Fruit fly (Drosophila melanogaster) whole organism, prepupa: ENCODE results near the gene unc-119.

Experiments
- CG10631 ChIP-seq: fragments of 200-800 bp; sonication (Bioruptor generic); optimal IDR thresholded peaks from 2 replicates; lab custom pipeline; 2016; ENCODE audit warnings: missing biosample characterization, missing genetic modification characterization
- CG11294 ChIP-seq: fragments of 200-800 bp; sonication (Bioruptor generic); IDR thresholded peaks from 2 replicates; pipeline ENCODE4 v1.3.6; 2022; ENCODE audit warnings: missing biosample characterization, missing genetic modification characterization
- CG11762 ChIP-seq: fragments of 200-800 bp; sonication (Bioruptor generic); optimal IDR thresholded peaks from 3 replicates; lab custom pipeline; 2016; ENCODE audit warnings: missing biosample characterization, missing genetic modification characterization; ENCODE audit not compliant: insufficient read depth
- CG11902 ChIP-seq: fragments of 200-800 bp; sonication (Bioruptor generic); optimal IDR thresholded peaks from 3 replicates; lab custom pipeline; 2016; ENCODE audit warnings: missing biosample characterization, missing genetic modification characterization
- CG15336 ChIP-seq: fragments of 200-800 bp; sonication (Bioruptor generic); IDR thresholded peaks from 2 replicates; pipeline ENCODE4 v1.3.6; 2022; ENCODE audit warnings: missing biosample characterization, missing genetic modification characterization
- CG31627 ChIP-seq: fragments of 200-800 bp; sonication (Bioruptor generic); optimal IDR thresholded peaks from 3 replicates; lab custom pipeline; 2016; ENCODE audit warnings: missing biosample characterization, missing genetic modification characterization
- CG34406 ChIP-seq: fragments of 200-800 bp; sonication (Bioruptor generic); optimal IDR thresholded peaks from 3 replicates; lab custom pipeline; 2016; ENCODE audit warnings: missing biosample characterization, missing genetic modification characterization
- CG3919 ChIP-seq: fragments of 200-800 bp; sonication (Bioruptor generic); optimal IDR thresholded peaks from 3 replicates; lab custom pipeline; 2016; ENCODE audit warnings: missing biosample characterization, missing genetic modification characterization
- CG4318 ChIP-seq: fragments of 200-800 bp; sonication (Bioruptor generic); optimal IDR thresholded peaks from 3 replicates; lab custom pipeline; 2017; ENCODE audit warnings: missing biosample characterization, mild to moderate bottlenecking, missing genetic modification characterization
- CG6854 ChIP-seq: fragments of 200-800 bp; sonication (Bioruptor generic); optimal IDR thresholded peaks from 2 replicates; lab custom pipeline; 2017; ENCODE audit warnings: missing biosample characterization, mild to moderate bottlenecking, missing genetic modification characterization
- CG8119 ChIP-seq: fragments of 200-800 bp; sonication (Bioruptor generic); IDR thresholded peaks from 3 replicates; pipeline ENCODE4 v1.3.6; 2022; ENCODE audit warnings: missing biosample characterization, missing genetic modification characterization
- CG8319 ChIP-seq: fragments of 200-800 bp; sonication (Bioruptor generic); optimal IDR thresholded peaks from 3 replicates; lab custom pipeline; 2016; ENCODE audit warnings: missing biosample characterization, missing genetic modification characterization
- CG8632 ChIP-seq: fragments of 200-800 bp; sonication (Bioruptor generic); optimal IDR thresholded peaks from 3 replicates; lab custom pipeline; 2016; ENCODE audit warnings: missing biosample characterization, missing genetic modification characterization
- Eip78C ChIP-seq: fragments of 200-800 bp; sonication (Bioruptor generic); peaks from one replicate; lab custom pipeline; 2016; ENCODE audit warnings: missing biosample characterization, missing genetic modification characterization
- Gug ChIP-seq: fragments of 200-800 bp; sonication (Bioruptor generic); IDR thresholded peaks from 2 replicates; pipeline ENCODE4 v1.3.6; 2022; ENCODE audit warnings: missing biosample characterization, missing genetic modification characterization
- Hr4 ChIP-seq: fragments of 200-800 bp; sonication (Bioruptor generic); optimal IDR thresholded peaks from 3 replicates; lab custom pipeline; 2016; ENCODE audit warnings: missing biosample characterization, missing genetic modification characterization
- Met ChIP-seq: fragments of 200-800 bp; sonication (Bioruptor generic); optimal IDR thresholded peaks from 3 replicates; lab custom pipeline; 2016; ENCODE audit warnings: missing biosample characterization, missing genetic modification characterization
- Sox14 ChIP-seq: fragments of 200-800 bp; sonication (Bioruptor generic); optimal IDR thresholded peaks from 3 replicates; lab custom pipeline; 2016; ENCODE audit warnings: missing biosample characterization, missing genetic modification characterization
- achi ChIP-seq: fragments of 200-800 bp; sonication (Bioruptor generic); optimal IDR thresholded peaks from 3 replicates; lab custom pipeline; 2016; ENCODE audit warnings: missing biosample characterization, missing genetic modification characterization
- cyc ChIP-seq: fragments of 200-800 bp; sonication (Bioruptor generic); optimal IDR thresholded peaks from 3 replicates; lab custom pipeline; 2016; ENCODE audit warnings: missing biosample characterization, missing genetic modification characterization
- dac ChIP-seq: fragments of 200-800 bp; sonication (Bioruptor generic); optimal IDR thresholded peaks from 2 replicates; lab custom pipeline; 2017; ENCODE audit warnings: missing biosample characterization, mild to moderate bottlenecking, missing genetic modification characterization
- dsx ChIP-seq: fragments of 200-800 bp; optimal IDR thresholded peaks from 3 replicates; lab custom pipeline; 2019; ENCODE audit warnings: missing biosample characterization, mild to moderate bottlenecking, missing genetic modification characterization, moderate library complexity; ENCODE audit not compliant: poor library complexity, severe bottlenecking
- eg ChIP-seq: fragments of 200-800 bp; sonication (Bioruptor generic); IDR thresholded peaks from 3 replicates; pipeline ENCODE4 v1.3.6; 2022; ENCODE audit warnings: missing biosample characterization, missing genetic modification characterization
- esn ChIP-seq: fragments of 200-800 bp; sonication (Bioruptor generic); optimal IDR thresholded peaks from 2 replicates; lab custom pipeline; 2016; ENCODE audit warnings: missing biosample characterization, mild to moderate bottlenecking, missing genetic modification characterization, moderate library complexity
- fd85E ChIP-seq: fragments of 200-800 bp; sonication (Bioruptor generic); optimal IDR thresholded peaks from 3 replicates; lab custom pipeline; 2016; ENCODE audit warnings: missing biosample characterization, missing genetic modification characterization
- fkh ChIP-seq: fragments of 200-800 bp; sonication (Bioruptor generic); optimal IDR thresholded peaks from 3 replicates; lab custom pipeline; 2017; ENCODE audit warnings: missing biosample characterization, mild to moderate bottlenecking, missing genetic modification characterization, moderate library complexity
- lz ChIP-seq: fragments of 200-800 bp; sonication (Bioruptor generic); optimal IDR thresholded peaks from 3 replicates; lab custom pipeline; 2016; ENCODE audit warnings: missing biosample characterization, missing genetic modification characterization
- net ChIP-seq: fragments of 200-800 bp; sonication (Bioruptor generic); optimal IDR thresholded peaks from 3 replicates; lab custom pipeline; 2016; ENCODE audit warnings: missing biosample characterization, missing genetic modification characterization
- spab ChIP-seq: fragments of 200-800 bp; sonication (Bioruptor generic); optimal IDR thresholded peaks from 2 replicates; lab custom pipeline; 2017; ENCODE audit warnings: missing biosample characterization, mild to moderate bottlenecking, missing genetic modification characterization, missing genetic modification reagents
- svp ChIP-seq: fragments of 200-800 bp; sonication (Bioruptor generic); peaks from one replicate; lab custom pipeline; 2016; ENCODE audit warnings: missing biosample characterization, missing genetic modification characterization
- topi ChIP-seq: fragments of 200-800 bp; sonication (Bioruptor generic); optimal IDR thresholded peaks from 3 replicates; lab custom pipeline; 2016; ENCODE audit warnings: missing biosample characterization, missing genetic modification characterization

Gene unc-119

dm6 chrX:7277038-7277437, 14.1 kb downstream of the unc-119 start:
- TF ChIP-seq CG6854 (GFP tag; lab: Kevin White, UChicago) (no peak), eg (GFP tag; lab: Robert Waterston, UW) (no peak), fkh (peak; percentile 82), Eip78C (GFP tag; lab: Kevin White, UChicago) (peak; percentile 31), esn (no peak), svp (GFP tag; lab: Kevin White, UChicago) (peak; percentile 63)

DNA sequence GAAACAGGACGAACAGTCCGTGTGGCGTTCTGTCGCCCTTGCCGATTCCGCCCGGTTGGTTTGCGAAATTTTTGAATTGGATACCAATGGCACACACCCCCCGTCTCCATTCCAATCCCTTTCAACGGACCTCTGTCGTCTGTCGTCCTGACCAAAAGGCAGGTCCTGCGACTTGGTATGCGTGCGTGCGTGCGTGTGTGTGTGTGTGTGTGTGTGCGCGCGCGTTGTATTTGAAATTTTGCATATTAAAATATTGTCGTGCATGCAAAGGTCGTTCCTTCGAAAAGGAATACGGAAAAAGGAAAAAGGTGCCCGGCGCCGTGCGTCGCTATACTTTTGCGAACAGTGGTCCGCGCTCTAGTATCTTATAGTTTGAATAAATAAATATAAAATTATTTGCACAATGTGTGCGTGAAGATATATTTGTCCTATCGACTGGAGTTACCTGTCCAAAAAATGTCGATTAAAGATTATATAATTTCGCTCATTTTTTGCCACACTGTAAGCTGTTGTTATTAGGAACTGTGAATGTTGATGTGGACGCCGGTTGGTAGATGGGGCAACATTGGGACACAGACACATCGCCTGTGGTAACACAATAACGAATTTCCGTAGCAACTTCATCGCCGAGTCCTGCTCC, 19.6 kb downstream of the unc-119 start:
- no peak for TF ChIP-seq topi (GFP tag; lab: Kevin White, UChicago)
- no peak for TF ChIP-seq dac (GFP tag; lab: Kevin White, UChicago)
- TF ChIP-seq svp (GFP tag; lab: Kevin White, UChicago) = peak; percentile 30

- TF ChIP-seq CG8632 (no peak), Met (GFP tag; lab: Kevin White, UChicago) (no peak), CG8319 (GFP tag; lab: Kevin White, UChicago) (no peak), CG34406 (GFP tag; lab: Kevin White, UChicago) (no peak), spab (GFP tag; lab: Kevin White, UChicago) (no peak), CG4318 (no peak), lz (GFP tag; lab: Kevin White, UChicago) (no peak), achi (no peak), CG11294 (GFP tag; lab: Robert Waterston, UW) (no peak), CG10631 (GFP tag; lab: Kevin White, UChicago) (no peak), Sox14 (GFP tag; lab: Kevin White, UChicago) (no peak)
- TF ChIP-seq, all 60 proteins: peak for 0
These were observed 24.5 kb downstream of the unc-119 start, which contains the start of gene CG1958 for dm6 chrX:7266604-7267003. Gene CG1958 (plus strand): TSS chrX:7266904.

DNA sequence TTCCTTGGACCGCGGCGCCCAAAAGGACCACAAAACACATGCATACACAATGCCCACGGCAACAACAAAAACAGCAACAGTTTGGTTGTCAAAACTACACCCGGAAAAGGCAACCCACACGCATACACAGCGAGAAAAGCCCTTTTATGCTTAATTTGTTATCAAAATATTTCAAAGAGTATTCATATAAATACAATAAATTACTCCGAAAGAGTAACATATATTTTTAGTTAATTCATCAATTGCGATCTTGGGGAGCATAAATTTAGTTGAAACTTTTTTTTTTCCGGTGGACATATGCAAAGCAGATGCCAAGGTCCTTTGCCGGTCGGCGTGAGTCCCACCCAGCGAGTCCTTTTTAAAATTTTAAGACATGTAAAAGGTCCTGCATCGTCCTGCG, 35.9 kb downstream of the unc-119 start:
- TF ChIP-seq svp (GFP tag; lab: Kevin White, UChicago) (peak; percentile 31), Hr4 (GFP tag; lab: Kevin White, UChicago) (no peak), Eip78C (GFP tag; lab: Kevin White, UChicago) (peak; percentile 20)

DNA sequence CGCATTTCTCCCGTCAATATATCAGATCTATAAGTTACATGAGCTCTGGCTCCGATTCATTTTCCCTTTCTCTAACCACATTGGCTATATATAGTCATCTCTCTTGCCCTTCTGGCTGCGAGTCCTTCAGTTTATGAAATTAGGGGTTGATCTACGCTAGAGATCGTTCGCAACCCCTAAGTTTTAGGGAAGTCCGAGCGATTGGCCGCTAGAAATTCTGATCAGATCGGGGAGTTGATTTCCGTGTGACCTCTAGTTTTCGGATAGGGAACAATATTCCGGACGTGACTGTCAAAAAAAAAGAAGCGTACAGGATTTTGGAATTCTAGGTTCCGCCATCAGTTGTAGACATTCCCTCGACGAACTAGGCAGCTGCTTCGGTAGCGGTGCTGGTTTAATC, 38.6 kb downstream of the unc-119 start:
- TF ChIP-seq Met (GFP tag; lab: Kevin White, UChicago) = no peak
- no peak for TF ChIP-seq CG31627 (GFP tag; lab: Kevin White, UChicago)
- no peak for TF ChIP-seq CG3919 (GFP tag; lab: Kevin White, UChicago)
- no peak for TF ChIP-seq fd85E (GFP tag; lab: Kevin White, UChicago)
- no peak for TF ChIP-seq lz (GFP tag; lab: Kevin White, UChicago)
- TF ChIP-seq Gug (GFP tag; lab: Robert Waterston, UW) = no peak
- no peak for TF ChIP-seq achi
- no peak for TF ChIP-seq net (GFP tag; lab: Kevin White, UChicago)
- no peak for TF ChIP-seq CG15336 (GFP tag; lab: Robert Waterston, UW)
- TF ChIP-seq cyc (GFP tag; lab: Kevin White, UChicago) = no peak
- TF ChIP-seq dsx = no peak
- no peak for TF ChIP-seq Hr4 (GFP tag; lab: Kevin White, UChicago)

DNA sequence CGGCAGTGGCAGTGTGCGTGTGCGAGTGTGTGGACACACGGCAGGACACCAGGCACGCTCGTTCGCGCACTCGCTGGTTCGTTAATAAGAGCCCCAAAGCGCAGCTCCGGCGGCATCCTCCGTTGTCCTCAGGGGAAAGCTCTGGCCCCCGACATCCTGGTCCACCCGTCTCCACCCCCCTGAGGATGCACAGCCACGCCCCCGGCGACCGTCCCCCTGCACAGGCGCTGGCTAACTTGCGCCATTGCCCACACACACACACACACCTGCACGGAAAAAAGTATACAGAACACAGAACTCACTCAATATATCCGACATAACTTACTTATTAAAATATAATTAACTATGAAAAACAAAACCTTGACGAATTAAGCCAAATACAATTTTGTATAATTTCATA, 45.0 kb downstream of the unc-119 start:
- TF ChIP-seq achi = no peak
- no peak for TF ChIP-seq CG11762
- no peak for TF ChIP-seq topi (GFP tag; lab: Kevin White, UChicago)
- TF ChIP-seq Sox14 (GFP tag; lab: Kevin White, UChicago) = no peak
- TF ChIP-seq CG8119 (GFP tag; lab: Robert Waterston, UW) = no peak
- no peak for TF ChIP-seq CG11902
